Worm (Caenorhabditis elegans) whole organism, L4 larva: ENCODE data around the gene stg-1.

Experiments used
- F37D6.2 ChIP-seq: sonication (generic microtip); optimal IDR thresholded peaks from 2 replicates; lab custom pipeline; 2016; ENCODE audit warnings: mild to moderate bottlenecking, missing genetic modification characterization, missing compliant biosample characterization
- R02D3.7 ChIP-seq: fragments of 150-350 bp; sonication (generic microtip); optimal IDR thresholded peaks from 3 replicates; lab custom pipeline; 2014; ENCODE audit warnings: missing biosample characterization, missing genetic modification characterization
- Y48G9A.11 ChIP-seq: fragments of 200-800 bp; sonication (Bioruptor generic); IDR thresholded peaks from 2 replicates; pipeline ENCODE4 v1.3.6; 2022; ENCODE audit warnings: missing genetic modification reagents, missing genetic modification characterization, missing compliant biosample characterization
- Y75B8A.6 ChIP-seq: fragments of 200-800 bp; sonication (Bioruptor generic); IDR thresholded peaks from 2 replicates; pipeline ENCODE4 v1.3.6; 2022; ENCODE audit warnings: missing genetic modification reagents, missing genetic modification characterization, missing compliant biosample characterization
- ZK546.5 ChIP-seq, 2 experiments: sonication (generic microtip); optimal IDR thresholded peaks; 2 replicates each; lab custom pipeline; 2017; ENCODE audit warnings: missing biosample characterization in 2 of 2, missing genetic modification characterization in 2 of 2
- aha-1 ChIP-seq: fragments of 150-350 bp; peaks from one replicate; lab custom pipeline; 2014; ENCODE audit warnings: missing biosample characterization, missing genetic modification characterization
- ceh-32 ChIP-seq: sonication (generic microtip); optimal IDR thresholded peaks from 2 replicates; lab custom pipeline; 2016; ENCODE audit warnings: mild to moderate bottlenecking, missing genetic modification characterization, missing compliant biosample characterization; ENCODE audit not compliant: poor library complexity
- ceh-62 ChIP-seq: sonication (generic microtip); optimal IDR thresholded peaks from 2 replicates; lab custom pipeline; 2017; ENCODE audit warnings: missing biosample characterization, missing genetic modification characterization
- ces-1 ChIP-seq: fragments of 150-350 bp; sonication (generic microtip); optimal IDR thresholded peaks from 4 replicates; lab custom pipeline; 2014; ENCODE audit warnings: missing biosample characterization, missing genetic modification reagents, missing genetic modification characterization
- cey-2 ChIP-seq: sonication (generic microtip); optimal IDR thresholded peaks from 3 replicates; lab custom pipeline; 2017; ENCODE audit warnings: missing genetic modification characterization, mild to moderate bottlenecking, missing compliant biosample characterization, antibody characterized with exemption, borderline replicate concordance; ENCODE audit not compliant: insufficient read depth
- daf-12 ChIP-seq: fragments of 150-350 bp; optimal IDR thresholded peaks from 2 replicates; lab custom pipeline; 2014; ENCODE audit warnings: missing biosample characterization, missing genetic modification reagents, missing genetic modification characterization
- dpl-1 ChIP-seq: fragments of 150-350 bp; optimal IDR thresholded peaks from 2 replicates; lab custom pipeline; 2014; ENCODE audit warnings: missing biosample characterization, missing genetic modification reagents, missing genetic modification characterization
- egl-43 ChIP-seq: fragments of 200-800 bp; sonication (Bioruptor generic); IDR thresholded peaks from 2 replicates; pipeline ENCODE4 v1.3.6; 2022; ENCODE audit warnings: missing genetic modification reagents, missing genetic modification characterization, missing compliant biosample characterization
- fkh-10 ChIP-seq: fragments of 150-350 bp; optimal IDR thresholded peaks from 2 replicates; lab custom pipeline; 2014; ENCODE audit warnings: missing biosample characterization, missing genetic modification reagents, missing genetic modification characterization
- fos-1 ChIP-seq: fragments of 150-350 bp; optimal IDR thresholded peaks from 2 replicates; lab custom pipeline; 2014; ENCODE audit warnings: missing biosample characterization, missing genetic modification characterization
- jun-1 ChIP-seq: fragments of 150-350 bp; optimal IDR thresholded peaks from 2 replicates; lab custom pipeline; 2014; ENCODE audit warnings: missing biosample characterization, missing genetic modification reagents, missing genetic modification characterization
- lim-7 ChIP-seq: fragments of 200-800 bp; sonication (Bioruptor generic); IDR thresholded peaks from 2 replicates; pipeline ENCODE4 v1.3.6; 2022; ENCODE audit warnings: missing genetic modification characterization, missing compliant biosample characterization
- lin-1 ChIP-seq: fragments of 200-800 bp; sonication (Bioruptor generic); IDR thresholded peaks from 2 replicates; pipeline ENCODE4 v1.3.6; 2022; ENCODE audit warnings: missing genetic modification reagents, missing genetic modification characterization, missing compliant biosample characterization
- lsy-2 ChIP-seq, 2 experiments: fragments of 150-350 bp in 1 of 2; sonication (generic microtip) in 1 of 2; optimal IDR thresholded peaks; 2 replicates each; lab custom pipeline; 2014 to 2017; ENCODE audit warnings: missing biosample characterization in 2 of 2, missing genetic modification characterization in 2 of 2
- madf-5 ChIP-seq, 2 experiments: fragments of 200-800 bp; sonication (Bioruptor generic); IDR thresholded peaks; 2 replicates each; pipeline ENCODE4 v1.3.6; 2022; ENCODE audit warnings: missing compliant biosample characterization in 2 of 2, missing genetic modification characterization in 2 of 2
- mdl-1 ChIP-seq, 2 experiments: fragments of 150-350 bp in 1 of 2; sonication (generic microtip) in 1 of 2; optimal IDR thresholded peaks; 2 replicates each; lab custom pipeline; 2014 to 2017; ENCODE audit warnings: missing biosample characterization in 2 of 2, missing genetic modification characterization in 2 of 2
- mes-2 ChIP-seq: sonication (generic microtip); optimal IDR thresholded peaks from 2 replicates; lab custom pipeline; 2016; ENCODE audit warnings: missing genotype, mild to moderate bottlenecking, missing genetic modification characterization, missing compliant biosample characterization; ENCODE audit not compliant: poor library complexity, severe bottlenecking
- mxl-3 ChIP-seq: fragments of 200-800 bp; sonication (Bioruptor generic); optimal IDR thresholded peaks from 2 replicates; lab custom pipeline; 2018; ENCODE audit warnings: mild to moderate bottlenecking, missing genetic modification characterization, missing compliant biosample characterization
- nhr-102 ChIP-seq: sonication (generic microtip); optimal IDR thresholded peaks from 2 replicates; lab custom pipeline; 2016; ENCODE audit warnings: mild to moderate bottlenecking, missing genetic modification characterization, moderate library complexity, missing compliant biosample characterization
- nhr-11 ChIP-seq: fragments of 150-350 bp; optimal IDR thresholded peaks from 2 replicates; lab custom pipeline; 2014; ENCODE audit warnings: missing biosample characterization, missing genetic modification characterization
- nhr-111 ChIP-seq: fragments of 200-800 bp; sonication (Bioruptor generic); optimal IDR thresholded peaks from 2 replicates; lab custom pipeline; 2018; ENCODE audit warnings: mild to moderate bottlenecking, missing genetic modification characterization, missing compliant biosample characterization
- nhr-25 ChIP-seq: sonication (generic microtip); optimal IDR thresholded peaks from 2 replicates; lab custom pipeline; 2017; ENCODE audit warnings: missing genetic modification characterization, mild to moderate bottlenecking, missing compliant biosample characterization, antibody characterized with exemption, moderate library complexity, borderline replicate concordance; ENCODE audit not compliant: insufficient read depth
- nhr-41 ChIP-seq: fragments of 200-800 bp; sonication (Bioruptor generic); IDR thresholded peaks from 2 replicates; pipeline ENCODE4 v1.3.6; 2022; ENCODE audit warnings: missing genetic modification reagents, missing genetic modification characterization, missing compliant biosample characterization
- nhr-48 ChIP-seq: sonication (generic microtip); optimal IDR thresholded peaks from 2 replicates; lab custom pipeline; 2016; ENCODE audit warnings: mild to moderate bottlenecking, missing genetic modification characterization, missing compliant biosample characterization
- nhr-6 ChIP-seq: fragments of 150-350 bp; optimal IDR thresholded peaks from 2 replicates; lab custom pipeline; 2014; ENCODE audit warnings: missing biosample characterization, missing genetic modification characterization
- nhr-76 ChIP-seq: fragments of 150-350 bp; optimal IDR thresholded peaks from 2 replicates; lab custom pipeline; 2014; ENCODE audit warnings: missing biosample characterization, missing genetic modification characterization
- pha-4 ChIP-seq, 2 experiments: fragments of 150-350 bp in 1 of 2; fragments of 200-800 bp in 1 of 2; sonication (Bioruptor generic) in 1 of 2; IDR thresholded peaks in 1 of 2; optimal IDR thresholded peaks in 1 of 2; 2 replicates each; pipeline versions ENCODE4 v1.3.6 to Lab custom; 2014 to 2022; ENCODE audit warnings: missing genetic modification characterization in 2 of 2, missing genetic modification reagents in 2 of 2, missing biosample characterization in 1 of 2, missing compliant biosample characterization in 1 of 2
- saeg-2 ChIP-seq: fragments of 200-800 bp; sonication (Bioruptor generic); IDR thresholded peaks from 2 replicates; pipeline ENCODE4 v1.3.6; 2022; ENCODE audit warnings: missing genetic modification reagents, missing genetic modification characterization, missing compliant biosample characterization
- sdz-12 ChIP-seq: fragments of 200-800 bp; sonication (Bioruptor generic); optimal IDR thresholded peaks from 2 replicates; lab custom pipeline; 2018; ENCODE audit warnings: mild to moderate bottlenecking, missing genetic modification characterization, missing compliant biosample characterization
- spr-1 ChIP-seq: sonication (generic microtip); optimal IDR thresholded peaks from 2 replicates; lab custom pipeline; 2016; ENCODE audit warnings: mild to moderate bottlenecking, missing genetic modification characterization, missing compliant biosample characterization
- tag-97 ChIP-seq: fragments of 200-800 bp; sonication (Bioruptor generic); IDR thresholded peaks from 2 replicates; pipeline ENCODE4 v1.3.6; 2022; ENCODE audit warnings: missing genetic modification characterization, missing compliant biosample characterization
- unc-130 ChIP-seq: sonication (generic microtip); optimal IDR thresholded peaks from 2 replicates; lab custom pipeline; 2016; ENCODE audit warnings: missing genetic modification reagents, missing genetic modification characterization, missing compliant biosample characterization
- zfp-2 ChIP-seq: sonication (generic microtip); optimal IDR thresholded peaks from 2 replicates; lab custom pipeline; 2016; ENCODE audit warnings: mild to moderate bottlenecking, missing genetic modification characterization, missing compliant biosample characterization
- zip-11 ChIP-seq: fragments of 200-800 bp; sonication (Bioruptor generic); IDR thresholded peaks from 2 replicates; pipeline ENCODE4 v1.3.6; 2022; ENCODE audit warnings: missing genetic modification characterization, missing compliant biosample characterization
- ztf-7 ChIP-seq: fragments of 150-350 bp; optimal IDR thresholded peaks from 2 replicates; lab custom pipeline; 2014; ENCODE audit warnings: missing biosample characterization, missing genetic modification characterization

The stg-1 gene

DNA sequence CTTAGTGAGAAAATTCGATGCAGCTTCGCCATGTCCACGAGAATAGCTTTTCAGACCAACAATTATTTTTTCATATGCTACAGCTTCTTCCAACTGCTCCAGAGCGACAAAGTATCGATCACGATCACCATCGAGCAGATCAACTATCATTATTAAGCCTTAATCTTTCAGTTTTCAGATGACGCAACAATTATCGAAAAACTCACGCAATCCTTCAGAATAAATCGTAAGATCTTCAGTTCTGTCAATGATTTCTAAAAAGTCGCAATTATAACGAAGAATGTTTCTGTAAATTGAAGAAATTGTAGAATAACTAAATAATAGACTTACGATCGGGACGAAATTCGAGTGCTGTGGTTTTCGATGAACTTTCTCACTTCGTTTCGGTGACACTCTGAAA, 42.8 kb upstream of the stg-1 start:
- no peak for TF ChIP-seq unc-130 (GFP tag; lab: Kevin White, UChicago)
- no peak for TF ChIP-seq spr-1 (tag; lab: Kevin White, UChicago)
- no peak for TF ChIP-seq nhr-102 (tag; lab: Kevin White, UChicago)
- TF ChIP-seq mdl-1 (tag; optimal IDR thresholded peaks at IDR 0.05; lab: Kevin White, UChicago), result no peak
- TF ChIP-seq daf-12 (tag; lab: Kevin White, UChicago), result no peak
- TF ChIP-seq ceh-32 (tag; lab: Kevin White, UChicago), result no peak
- TF ChIP-seq jun-1, result no peak
- TF ChIP-seq nhr-41 (GFP tag; lab: Robert Waterston, UW), result no peak
- TF ChIP-seq egl-43 (GFP tag; lab: Robert Waterston, UW), result no peak
- no peak for TF ChIP-seq nhr-11
- TF ChIP-seq Y75B8A.6 (GFP tag; lab: Robert Waterston, UW), result no peak
- no peak for TF ChIP-seq tag-97 (GFP tag; lab: Robert Waterston, UW)
- TF ChIP-seq fkh-10 (GFP tag; lab: Kevin White, UChicago), result no peak
- no peak for TF ChIP-seq ZK546.5 (tag; optimal IDR thresholded peaks at IDR 0.05; lab: Kevin White, UChicago)
- TF ChIP-seq Y48G9A.11 (GFP tag; lab: Robert Waterston, UW), result no peak
- TF ChIP-seq nhr-25 (tag; lab: Kevin White, UChicago), result no peak

DNA sequence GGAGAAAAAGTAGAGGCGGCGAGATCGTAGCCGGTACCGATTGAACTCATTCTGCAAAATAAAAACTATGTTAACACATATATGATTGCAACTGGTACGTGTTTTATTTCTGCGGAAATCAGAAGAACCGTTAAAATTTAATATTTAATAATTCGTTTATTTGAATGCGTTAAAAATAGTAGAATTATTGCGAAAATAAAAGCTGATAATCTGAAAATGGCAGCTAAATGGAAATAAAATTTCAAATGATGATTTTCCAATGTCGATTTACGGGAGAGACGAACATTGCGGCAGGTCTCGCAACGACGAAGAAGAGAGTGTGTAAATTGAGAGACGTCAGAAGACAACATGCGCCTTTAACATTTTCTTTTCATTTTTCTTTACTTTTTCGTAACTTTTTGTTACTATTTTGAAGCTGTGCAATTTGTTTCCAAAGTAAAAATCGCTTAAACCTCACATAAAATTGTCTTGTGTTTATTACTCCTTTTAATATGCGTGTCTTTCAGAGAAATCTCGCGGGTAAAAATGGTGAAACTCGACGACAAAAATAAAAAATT, 39.4 kb upstream of the stg-1 start, which contains the start of the genes pas-7 and puf-12:
pas-7 (minus strand) TSS at position 51 of the 557 bp plus-strand sequence.
puf-12 (plus strand) TSS at position 507 of the 557 bp plus-strand sequence.
- TF ChIP-seq ces-1 (GFP tag; lab: Kevin White, UChicago), result no peak
- no peak for TF ChIP-seq zip-11 (GFP tag; lab: Robert Waterston, UW)
- TF ChIP-seq spr-1 (tag; lab: Kevin White, UChicago), result no peak
- TF ChIP-seq R02D3.7 (tag; lab: Kevin White, UChicago), result peak; percentile 38
- no peak for TF ChIP-seq nhr-41 (GFP tag; lab: Robert Waterston, UW)
- TF ChIP-seq lim-7, result no peak
- no peak for TF ChIP-seq sdz-12 (GFP tag; lab: Kevin White, UChicago)
- peak; percentile 12 for TF ChIP-seq dpl-1 (GFP tag; lab: Kevin White, UChicago)
- TF ChIP-seq lin-1, result no peak
- no peak for TF ChIP-seq F37D6.2 (tag; lab: Kevin White, UChicago)
- TF ChIP-seq saeg-2 (GFP tag; lab: Robert Waterston, UW), result no peak
- TF ChIP-seq nhr-6 (tag; lab: Kevin White, UChicago), result peak; percentile 65
- TF ChIP-seq fos-1 (tag; lab: Kevin White, UChicago), result no peak
- TF ChIP-seq madf-5 (GFP tag; IDR thresholded peaks at IDR 0.05; lab: Robert Waterston, UW), result no peak
- TF ChIP-seq aha-1 (tag; lab: Kevin White, UChicago), result no peak
- TF ChIP-seq pha-4 (GFP tag; IDR thresholded peaks at IDR 0.05; lab: Robert Waterston, UW), result no peak
- peak; percentile 65 for TF ChIP-seq pha-4 (tag; optimal IDR thresholded peaks at IDR 0.05; lab: Kevin White, UChicago)
- TF ChIP-seq nhr-48 (tag; lab: Kevin White, UChicago), result no peak
- TF ChIP-seq nhr-111 (GFP tag; lab: Kevin White, UChicago), result no peak
- TF ChIP-seq fkh-10 (GFP tag; lab: Kevin White, UChicago), result no peak
- no peak for TF ChIP-seq ztf-7
- TF ChIP-seq lsy-2 (tag; optimal IDR thresholded peaks at IDR 0.05; lab: Kevin White, UChicago), result peak in 1 of 2 experiments; percentile 66
- no peak for TF ChIP-seq zfp-2 (tag; lab: Kevin White, UChicago)
- no peak for TF ChIP-seq mxl-3 (GFP tag; lab: Kevin White, UChicago)
- TF ChIP-seq mes-2 (tag; lab: Kevin White, UChicago), result peak; percentile 64
- no peak for TF ChIP-seq cey-2 (tag; lab: Kevin White, UChicago)
- TF ChIP-seq ceh-62, result no peak
- no peak for TF ChIP-seq nhr-76 (tag; lab: Kevin White, UChicago)
- TF ChIP-seq, all 104 proteins: peak for 6
